Worm (Caenorhabditis elegans) whole organism, L3 larva: ENCODE measurements around the gene npr-43.

Experiments used
- egl-27 ChIP-seq: sonication (generic microtip); optimal IDR thresholded peaks from 4 replicates; lab custom pipeline; 2017; ENCODE audit warnings: missing biosample characterization, missing genetic modification reagents, missing genetic modification characterization
- elt-3 ChIP-seq, 3 experiments: fragments of 150-350 bp in 1 of 3; sonication (generic microtip) in 2 of 3; optimal IDR thresholded peaks; 2 replicates in 2 of 3; 4 replicates in 1 of 3; lab custom pipeline; 2014 to 2017; ENCODE audit warnings: missing biosample characterization in 3 of 3, missing genetic modification characterization in 3 of 3
- fos-1 ChIP-seq: fragments of 150-350 bp; optimal IDR thresholded peaks from 2 replicates; lab custom pipeline; 2014; ENCODE audit warnings: missing biosample characterization, missing genetic modification characterization
- lin-39 ChIP-seq: fragments of 150-350 bp; optimal IDR thresholded peaks from 2 replicates; lab custom pipeline; 2018; ENCODE audit warnings: missing biosample characterization, missing genetic modification reagents, missing genetic modification characterization
- nhr-12 ChIP-seq: fragments of 150-350 bp; optimal IDR thresholded peaks from 2 replicates; lab custom pipeline; 2014; ENCODE audit warnings: missing biosample characterization, missing genetic modification characterization
- nhr-77 ChIP-seq: fragments of 150-350 bp; optimal IDR thresholded peaks from 2 replicates; lab custom pipeline; 2014; ENCODE audit warnings: missing biosample characterization, missing genetic modification characterization
- skn-1 ChIP-seq: fragments of 150-350 bp; optimal IDR thresholded peaks from 2 replicates; lab custom pipeline; 2014; ENCODE audit warnings: missing biosample characterization, missing genetic modification characterization
- snpc-4 ChIP-seq: fragments of 150-350 bp; optimal IDR thresholded peaks from 2 replicates; lab custom pipeline; 2014; ENCODE audit warnings: missing biosample characterization, missing genetic modification characterization
- unc-62 ChIP-seq: fragments of 150-350 bp; sonication (generic microtip); optimal IDR thresholded peaks from 4 replicates; lab custom pipeline; 2014; ENCODE audit warnings: missing biosample characterization, missing genetic modification reagents, missing genetic modification characterization

- no peak for TF ChIP-seq nhr-77 (tag; lab: Kevin White, UChicago)
- peak in 1 of 3 experiments; percentile 11 for TF ChIP-seq elt-3 (tag; optimal IDR thresholded peaks at IDR 0.05; lab: Kevin White, UChicago)
- TF ChIP-seq egl-27 (tag; lab: Kevin White, UChicago): no peak
- peak; percentile 89 for TF ChIP-seq snpc-4 (tag; lab: Kevin White, UChicago)
- TF ChIP-seq lin-39 (tag; lab: Kevin White, UChicago): peak; percentile 94
- TF ChIP-seq fos-1 (tag; lab: Kevin White, UChicago): no peak
- TF ChIP-seq unc-62 (GFP tag; lab: Kevin White, UChicago): no peak
- peak; percentile 64 for TF ChIP-seq skn-1 (tag; lab: Kevin White, UChicago)
- TF ChIP-seq nhr-12: no peak
These were observed 27.9 kb downstream of the npr-43 start for ce11 chrV:14350949-14351348.
